Fruit fly (Drosophila melanogaster) whole organism, larva: ENCODE data around the gene Desat1.
"Not testable (repeated sequence)": the region's sequence is repeated elsewhere in the genome, so short reads cannot be mapped to it uniquely, and the experiment has no call there.

ENCODE experiments used
- noc ChIP-seq: fragments of 200-800 bp; sonication (Bioruptor generic); optimal IDR thresholded peaks from 3 replicates; lab custom pipeline; 2019; ENCODE audit warnings: missing biosample characterization, mild to moderate bottlenecking, missing genetic modification characterization, moderate library complexity

Desat1 gene

dm6 chr3R:12450713-12451259, 11.4 kb downstream of the Desat1 start:
- TF ChIP-seq noc (tag; lab: Kevin White, UChicago): no peak

DNA sequence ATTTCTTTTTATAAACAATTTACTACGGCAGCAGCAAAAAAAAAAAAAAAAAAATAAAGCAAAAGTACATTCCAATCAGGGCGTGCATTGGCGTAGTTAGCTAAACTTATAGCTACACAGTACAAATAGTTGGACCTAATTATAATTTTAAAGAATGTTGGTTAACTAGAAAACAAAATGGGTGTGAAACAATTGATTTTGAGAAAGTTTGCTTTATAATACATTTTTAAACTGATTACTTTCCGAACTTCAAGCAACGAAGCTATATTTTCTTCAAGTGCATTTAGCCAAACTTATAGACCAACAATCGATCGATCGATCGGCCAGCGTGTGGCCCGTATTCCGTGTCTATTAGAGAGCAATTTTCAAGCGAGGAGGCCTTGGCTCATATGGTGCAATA, 12.0 kb downstream of the Desat1 start:
- no peak for TF ChIP-seq noc (tag; lab: Kevin White, UChicago)

dm6 chr3R:12451888-12452514, 12.6 kb downstream of the Desat1 start, which contains the start of gene CG5509:
CG5509 (plus strand) TSS chr3R:12452464.
- no peak for TF ChIP-seq noc (tag; lab: Kevin White, UChicago)

dm6 chr3R:12454492-12454891, 15.1 kb downstream of the Desat1 start:
- no peak for TF ChIP-seq noc (tag; lab: Kevin White, UChicago)

DNA sequence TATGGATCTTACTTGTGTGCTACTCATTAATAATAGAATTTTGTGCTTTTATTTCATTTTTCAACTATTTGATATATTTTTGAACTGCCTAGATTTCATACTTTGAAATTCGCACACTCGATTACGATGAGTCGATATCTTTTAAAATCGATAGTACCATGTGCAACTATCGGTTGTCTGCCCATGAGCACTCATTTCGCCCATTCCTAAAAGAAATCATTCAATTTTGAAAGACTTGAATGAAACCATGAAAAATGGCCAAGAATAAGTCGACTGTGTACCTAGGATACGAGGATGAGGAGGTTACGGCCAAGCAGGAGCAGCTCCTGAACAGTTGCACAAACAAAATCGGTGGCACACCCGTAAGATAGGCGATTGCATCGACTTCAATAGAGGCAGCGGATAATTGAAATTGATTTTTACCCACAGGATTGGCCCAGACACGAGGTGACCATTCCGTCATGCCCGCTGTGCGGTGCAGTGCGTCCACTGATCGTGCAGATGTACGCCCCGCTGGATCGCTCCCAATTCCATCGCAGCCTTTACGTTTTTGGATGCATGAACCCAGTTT, 17.1 kb downstream of the Desat1 start, which contains the start of gene trus:
Gene trus (plus strand): TSS at position 204 of the 571 bp plus-strand sequence.
- TF ChIP-seq noc (tag; lab: Kevin White, UChicago): no peak

DNA sequence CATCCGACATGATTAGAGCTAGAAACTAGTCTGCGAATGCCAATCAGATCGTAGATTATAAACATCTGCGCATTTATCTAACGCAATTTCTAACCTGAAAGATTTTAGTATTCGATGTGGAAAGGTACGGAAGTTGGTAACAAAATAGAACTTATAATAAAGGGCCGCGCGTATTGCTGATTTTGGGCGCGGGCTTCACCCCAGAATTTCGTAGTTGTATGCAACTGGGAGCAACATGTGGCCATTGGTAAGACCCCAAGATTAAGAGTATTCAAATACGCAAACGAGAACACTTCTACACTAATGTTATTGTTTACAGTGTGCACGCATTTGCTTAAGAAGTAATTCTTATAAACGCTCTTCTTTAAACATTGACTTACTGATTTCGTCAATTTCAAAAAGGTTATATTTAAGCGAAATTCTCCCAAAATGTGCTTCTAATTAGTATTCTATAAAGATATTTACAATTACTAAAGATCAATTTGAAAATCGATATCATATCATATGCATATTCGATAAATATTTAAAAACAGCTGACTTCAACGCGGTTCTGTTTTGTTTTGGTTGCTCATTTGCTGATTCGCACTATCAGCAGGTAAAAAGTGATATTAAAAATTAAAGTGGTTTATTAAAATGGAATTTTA, 20.6 kb downstream of the Desat1 start, which contains the start of the genes CG5961 and Polr3C:
Gene CG5961 (minus strand): TSS at position 416 of the 644 bp plus-strand sequence.
Gene Polr3C (plus strand): TSS at position 536 of the 644 bp plus-strand sequence.
- no peak for TF ChIP-seq noc (tag; lab: Kevin White, UChicago)

dm6 chr3R:12465198-12465597, 25.8 kb downstream of the Desat1 start, which contains the start of gene CG5608:
CG5608 (minus strand) TSS chr3R:12465298.
- not testable (repeated sequence) for TF ChIP-seq noc (tag; lab: Kevin White, UChicago)

DNA sequence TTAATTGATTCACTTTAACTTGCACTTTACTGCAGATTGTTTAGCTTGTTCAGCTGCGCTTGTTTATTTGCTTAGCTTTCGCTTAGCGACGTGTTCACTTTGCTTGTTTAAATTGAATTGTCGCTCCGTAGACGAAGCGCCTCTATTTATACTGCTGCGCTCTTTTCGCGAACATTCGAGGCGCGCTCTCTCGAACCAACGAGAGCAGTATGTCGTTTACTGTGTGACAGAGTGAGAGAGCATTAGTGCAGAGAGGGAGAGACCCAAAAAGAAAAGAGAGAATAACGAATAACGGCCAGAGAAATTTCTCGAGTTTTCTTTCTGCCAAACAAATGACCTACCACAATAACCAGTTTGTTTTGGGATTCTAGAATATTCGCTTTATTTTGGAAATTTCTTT, 28.3 kb downstream of the Desat1 start, which contains the start of gene Hsp70Ba:
Gene Hsp70Ba (minus strand): TSS at position 102 of the 400 bp plus-strand sequence.
- TF ChIP-seq noc (tag; lab: Kevin White, UChicago): not testable (repeated sequence)
